Worm (Caenorhabditis elegans): ENCODE results near the gene F28H6.8.

- no peak for TF ChIP-seq attf-3 (GFP tag; conservative IDR thresholded peaks at IDR 0.05)
- no peak for TF ChIP-seq egrh-3 (GFP tag; IDR thresholded peaks at IDR 0.05)
- TF ChIP-seq him-1 (tag; optimal IDR thresholded peaks at IDR 0.05): no peak
- TF ChIP-seq gei-17 (GFP tag; optimal IDR thresholded peaks at IDR 0.05): no peak
- TF ChIP-seq Y56A3A.18 (GFP tag; IDR thresholded peaks at IDR 0.05): no peak
- TF ChIP-seq C17E4.6 (GFP tag; IDR thresholded peaks at IDR 0.05): no peak
- TF ChIP-seq tlf-1 (GFP tag; optimal IDR thresholded peaks at IDR 0.05): no peak
- TF ChIP-seq F49E8.2 (tag; optimal IDR thresholded peaks at IDR 0.05; ENCODE audit: insufficient read depth): no peak
Measured at ce11 chrX:14180151-14180550, 46.0 kb upstream of the F28H6.8 start, which contains the start of gene C37E2.3.
